Worm (Caenorhabditis elegans) whole organism, mixed stage, embryonic: ENCODE data around the gene ZK470.14.

Source experiments
- ces-1 ChIP-seq: fragments of 150-350 bp; optimal IDR thresholded peaks from 2 replicates; lab custom pipeline; 2014; ENCODE audit warnings: missing biosample characterization, missing genetic modification reagents, missing genetic modification characterization
- mls-2 ChIP-seq: sonication (generic microtip); optimal IDR thresholded peaks from 2 replicates; lab custom pipeline; 2016; ENCODE audit warnings: mild to moderate bottlenecking, missing genetic modification characterization, moderate library complexity, missing compliant biosample characterization
- nhr-2 ChIP-seq: fragments of 150-350 bp; optimal IDR thresholded peaks from 2 replicates; lab custom pipeline; 2014; ENCODE audit warnings: missing biosample characterization, missing genetic modification characterization
- nhr-76 ChIP-seq: sonication (generic microtip); optimal IDR thresholded peaks from 2 replicates; lab custom pipeline; 2017; ENCODE audit warnings: missing biosample characterization, missing genetic modification characterization
- pha-4 ChIP-seq: fragments of 150-350 bp; optimal IDR thresholded peaks from 2 replicates; lab custom pipeline; 2018; ENCODE audit warnings: missing biosample characterization, missing genetic modification reagents, missing genetic modification characterization

DNA sequence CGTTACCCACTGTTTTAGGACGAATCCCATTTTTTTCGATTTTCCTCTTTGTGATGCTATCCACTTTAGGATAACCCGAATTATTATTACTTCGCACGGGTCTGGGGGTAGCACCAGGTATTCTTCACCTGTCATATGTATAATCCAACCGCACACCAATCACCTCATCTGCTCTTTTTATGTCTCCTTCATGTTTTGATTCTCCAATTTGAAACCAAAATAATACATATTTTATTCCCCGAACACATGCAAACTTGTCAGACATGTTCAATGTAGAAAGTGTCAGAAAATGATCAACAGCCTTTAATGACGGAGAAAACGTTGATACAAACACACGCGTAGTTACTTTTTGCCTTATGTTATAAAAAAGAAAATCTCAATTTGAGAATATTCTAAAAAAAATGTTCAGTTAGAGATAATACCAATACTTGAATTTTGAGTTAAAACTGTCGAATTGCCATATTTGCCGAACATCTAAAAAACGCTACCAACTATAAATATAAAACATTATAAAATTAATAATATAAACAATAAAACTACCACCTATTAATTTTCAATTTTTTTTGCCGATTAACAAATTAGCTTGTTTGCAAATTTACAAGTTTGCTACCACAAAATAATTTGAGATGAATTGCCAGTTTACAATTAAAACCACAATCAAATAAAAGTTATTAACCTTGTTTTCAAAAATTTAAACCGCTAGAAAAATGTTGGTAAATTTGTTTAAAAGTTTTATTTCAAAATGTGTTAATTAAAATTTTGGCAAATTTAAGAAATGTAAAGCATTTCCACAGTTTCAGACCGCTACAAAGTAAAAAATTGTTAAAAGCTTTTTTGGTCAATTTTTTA, 19.4 kb upstream of the ZK470.14 start:
- no peak for TF ChIP-seq nhr-76
- TF ChIP-seq ces-1 (GFP tag; lab: Kevin White, UChicago): peak; percentile 18
- TF ChIP-seq pha-4 (tag; lab: Kevin White, UChicago): no peak
- no peak for TF ChIP-seq mls-2 (tag; lab: Kevin White, UChicago)
- TF ChIP-seq nhr-2: no peak
